Worm (Caenorhabditis elegans): ENCODE data around the gene T05A8.1.
"Not testable (repeated sequence)": the region's sequence is repeated elsewhere in the genome, so short reads cannot be mapped to it uniquely, and the experiment has no call there.

DNA sequence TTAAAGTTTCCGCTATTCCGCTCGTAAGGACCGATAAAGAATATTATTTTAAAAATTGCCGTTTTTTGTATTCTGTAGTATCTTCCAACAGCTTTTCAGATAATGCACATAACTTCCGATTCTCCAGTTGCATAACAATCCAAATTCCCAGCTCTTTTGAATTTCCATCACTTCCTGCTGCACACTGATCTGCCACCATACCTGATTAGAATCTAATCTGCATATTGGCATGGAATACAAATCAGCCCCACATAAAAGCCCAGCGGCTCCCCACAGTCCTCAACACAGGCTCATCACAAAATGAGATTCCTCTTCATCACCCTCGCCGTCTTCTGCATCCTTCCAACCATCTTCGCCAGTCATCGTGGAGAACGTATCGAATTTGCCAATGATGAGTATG lies 21.2 kb downstream of the T05A8.1 start, which contains the start of gene nspf-2:
- TF ChIP-seq B0019.2 (GFP tag; conservative IDR thresholded peaks at IDR 0.05); lin-40 (tag; optimal IDR thresholded peaks at IDR 0.05); sptf-2 (GFP tag; optimal IDR thresholded peaks at IDR 0.05); ama-1 (optimal IDR thresholded peaks at IDR 0.05); ama-1 (GFP tag; optimal IDR thresholded peaks at IDR 0.05); Y53F4B.3 (GFP tag; IDR thresholded peaks at IDR 0.05); hlh-12 (tag; optimal IDR thresholded peaks at IDR 0.05); hmg-1.2 (GFP tag; IDR thresholded peaks at IDR 0.05); F37B4.10 (GFP tag; IDR thresholded peaks at IDR 0.05); F10E7.11 (tag; optimal IDR thresholded peaks at IDR 0.05): not testable (repeated sequence)
